5 worm cellular contexts compared by ENCODE assay signal in the genomic region with DNA sequence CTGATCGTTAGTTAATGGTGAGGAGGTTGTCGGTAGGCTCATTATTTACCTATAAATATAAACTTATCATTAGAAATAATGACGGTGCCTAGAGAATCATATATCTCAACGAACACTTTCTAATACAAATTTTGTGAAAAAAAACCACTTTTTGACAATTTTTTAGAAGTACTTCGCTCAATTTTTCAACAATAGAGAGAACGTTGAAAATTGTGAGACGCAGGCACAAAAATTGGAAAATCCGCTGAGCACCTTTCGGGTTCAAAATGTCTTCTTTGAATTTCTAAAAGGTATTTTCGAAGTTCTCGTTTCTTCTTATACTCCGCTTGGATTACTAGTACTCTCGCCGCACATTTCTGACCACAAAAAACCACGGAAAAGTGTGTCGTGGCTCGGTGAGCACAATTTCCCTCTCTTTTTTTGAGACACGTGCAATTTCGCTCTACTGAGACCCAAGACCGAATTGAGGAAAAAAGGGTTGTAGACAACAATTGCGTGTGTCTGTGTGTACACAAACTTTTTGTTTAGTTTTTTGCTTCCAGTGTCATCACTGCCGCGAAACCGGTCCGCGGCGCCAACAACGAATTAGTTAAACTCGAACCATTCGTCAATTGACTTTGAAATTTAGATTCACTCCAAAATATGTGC.
TF ChIP-seq lines count a peak whose summit lies in the region.

A gene (minus strand): TSS at position 51 of the 648 bp plus-strand sequence.

TF ChIP-seq in whole organism, L1 larva, 84 proteins besides CTCF, POLR2A, EP300 and RAD21 (continued from another document and continues in another):
- TF ChIP-seq swsn-7 (tag; optimal IDR thresholded peaks at IDR 0.05; lab: Kevin White, UChicago) (peak; percentile 10), hpl-2 (GFP tag; optimal IDR thresholded peaks at IDR 0.05; lab: Kevin White, UChicago) (no peak), fos-1 (tag; optimal IDR thresholded peaks at IDR 0.05; lab: Kevin White, UChicago) (no peak), aly-2 (tag; optimal IDR thresholded peaks at IDR 0.05; lab: Kevin White, UChicago) (no peak), mep-1 (tag; optimal IDR thresholded peaks at IDR 0.05; lab: Kevin White, UChicago) (peak; percentile 0), ztf-11 (tag; optimal IDR thresholded peaks at IDR 0.05; lab: Kevin White, UChicago) (no peak), nhr-20 (tag; optimal IDR thresholded peaks at IDR 0.05; lab: Kevin White, UChicago) (peak; percentile 18), elt-3 (tag; optimal IDR thresholded peaks at IDR 0.05; lab: Kevin White, UChicago) (no peak), ztf-4 (tag; optimal IDR thresholded peaks at IDR 0.05; lab: Kevin White, UChicago) (no peak), lin-39 (tag; optimal IDR thresholded peaks at IDR 0.05; lab: Kevin White, UChicago) (no peak), nhr-77 (tag; optimal IDR thresholded peaks at IDR 0.05; lab: Kevin White, UChicago) (peak; percentile 77), snpc-4 (tag; optimal IDR thresholded peaks at IDR 0.05; lab: Kevin White, UChicago) (no peak), nhr-90 (tag; optimal IDR thresholded peaks at IDR 0.05; lab: Kevin White, UChicago; ENCODE audit: poor library complexity) (no peak), nhr-28 (tag; optimal IDR thresholded peaks at IDR 0.05; lab: Kevin White, UChicago) (no peak), lin-35 (GFP tag; optimal IDR thresholded peaks at IDR 0.05; lab: Kevin White, UChicago) (peak; percentile 18 to 46), egl-13 (tag; optimal IDR thresholded peaks at IDR 0.05; lab: Kevin White, UChicago) (no peak), C16A3.4 (tag; optimal IDR thresholded peaks at IDR 0.05; lab: Kevin White, UChicago) (no peak), efl-1 (optimal IDR thresholded peaks at IDR 0.05; lab: Kevin White, UChicago) (peak; percentile 40 to 47), efl-1 (GFP tag; optimal IDR thresholded peaks at IDR 0.05 in 1 of 2; lab: Kevin White, UChicago) (peak; percentile 26 to 93), ceh-82 (tag; optimal IDR thresholded peaks at IDR 0.05; lab: Kevin White, UChicago) (peak in 1 of 3 experiments; percentile 54), hlh-17 (GFP tag; optimal IDR thresholded peaks at IDR 0.05; lab: Kevin White, UChicago; ENCODE audit: borderline replicate concordance) (no peak), lsy-2 (tag; optimal IDR thresholded peaks at IDR 0.05; lab: Kevin White, UChicago) (peak in 1 of 2 experiments; percentile 64), nhr-237 (tag; optimal IDR thresholded peaks at IDR 0.05; lab: Kevin White, UChicago) (no peak), sox-4 (tag; optimal IDR thresholded peaks at IDR 0.05; lab: Kevin White, UChicago) (no peak), ets-5 (GFP tag; IDR thresholded peaks at IDR 0.05; lab: Robert Waterston, UW) (no peak)

TF ChIP-seq in whole organism, L2 larva, 48 proteins besides CTCF, POLR2A, EP300 and RAD21 (continued from another document and continues in another):
- TF ChIP-seq zag-1 (tag; optimal IDR thresholded peaks at IDR 0.05; lab: Kevin White, UChicago) (no peak), ceh-16 (tag; optimal IDR thresholded peaks at IDR 0.05; lab: Kevin White, UChicago) (no peak), crh-2 (tag; optimal IDR thresholded peaks at IDR 0.05; lab: Kevin White, UChicago) (peak; percentile 52), nhr-129 (tag; optimal IDR thresholded peaks at IDR 0.05; lab: Kevin White, UChicago) (peak; percentile 74), lin-11 (tag; optimal IDR thresholded peaks at IDR 0.05; lab: Kevin White, UChicago) (no peak), sma-3 (GFP tag; optimal IDR thresholded peaks at IDR 0.05; lab: Kevin White, UChicago) (no peak), mab-5 (tag; optimal IDR thresholded peaks at IDR 0.05; lab: Kevin White, UChicago) (no peak), peb-1 (tag; optimal IDR thresholded peaks at IDR 0.05; lab: Kevin White, UChicago) (no peak), nhr-21 (tag; optimal IDR thresholded peaks at IDR 0.05; lab: Kevin White, UChicago) (no peak), nhr-25 (tag; optimal IDR thresholded peaks at IDR 0.05; lab: Kevin White, UChicago) (no peak), dmd-4 (tag; optimal IDR thresholded peaks at IDR 0.05; lab: Kevin White, UChicago) (no peak), gmeb-1 (tag; optimal IDR thresholded peaks at IDR 0.05; lab: Kevin White, UChicago) (peak; percentile 34), sma-9 (GFP tag; optimal IDR thresholded peaks at IDR 0.05; lab: Kevin White, UChicago) (peak; percentile 4), sma-9 (tag; optimal IDR thresholded peaks at IDR 0.05; lab: Kevin White, UChicago) (no peak), unc-39 (tag; optimal IDR thresholded peaks at IDR 0.05; lab: Kevin White, UChicago) (no peak), skn-1 (tag; optimal IDR thresholded peaks at IDR 0.05; lab: Kevin White, UChicago) (no peak), snpc-4 (tag; optimal IDR thresholded peaks at IDR 0.05; lab: Kevin White, UChicago) (no peak), unc-55 (GFP tag; optimal IDR thresholded peaks at IDR 0.05; lab: Kevin White, UChicago) (peak; percentile 47), elt-1 (tag; optimal IDR thresholded peaks at IDR 0.05; lab: Kevin White, UChicago) (no peak), nhr-11 (tag; optimal IDR thresholded peaks at IDR 0.05; lab: Kevin White, UChicago) (no peak), ZK546.5 (tag; optimal IDR thresholded peaks at IDR 0.05; lab: Kevin White, UChicago) (no peak), mdl-1 (tag; optimal IDR thresholded peaks at IDR 0.05; lab: Kevin White, UChicago) (peak in 1 of 2 experiments; percentile 28), elt-3 (tag; optimal IDR thresholded peaks at IDR 0.05; lab: Kevin White, UChicago) (no peak), lin-13 (GFP tag; optimal IDR thresholded peaks at IDR 0.05; lab: Kevin White, UChicago) (peak; percentile 41), nhr-12 (tag; optimal IDR thresholded peaks at IDR 0.05; lab: Kevin White, UChicago) (no peak), nhr-6 (tag; optimal IDR thresholded peaks at IDR 0.05; lab: Kevin White, UChicago) (no peak), ztf-11 (tag; optimal IDR thresholded peaks at IDR 0.05; lab: Kevin White, UChicago) (no peak)

TF ChIP-seq in whole organism, L3 larva, 47 proteins besides CTCF, POLR2A, EP300 and RAD21 (continued from another document):
- TF ChIP-seq nfya-1 (tag; optimal IDR thresholded peaks at IDR 0.05; lab: Kevin White, UChicago; ENCODE audit: insufficient read depth) (peak; percentile 54), egl-5 (tag; optimal IDR thresholded peaks at IDR 0.05; lab: Kevin White, UChicago) (peak; percentile 41), lin-15B (tag; optimal IDR thresholded peaks at IDR 0.05; lab: Kevin White, UChicago) (peak; percentile 59), nhr-23 (tag; optimal IDR thresholded peaks at IDR 0.05; lab: Kevin White, UChicago) (no peak)

TF ChIP-seq in whole organism, L4 larva, 104 proteins besides CTCF, POLR2A, EP300 and RAD21 (continued from another document and continues in another):
- TF ChIP-seq pha-4 (GFP tag; IDR thresholded peaks at IDR 0.05; lab: Robert Waterston, UW) (peak; percentile 64; the same call in 1 of the 2 replicates), pha-4 (tag; optimal IDR thresholded peaks at IDR 0.05; lab: Kevin White, UChicago) (peak; percentile 92), daf-12 (tag; optimal IDR thresholded peaks at IDR 0.05; lab: Kevin White, UChicago) (no peak), hmg-1.1 (GFP tag; IDR thresholded peaks at IDR 0.05; lab: Robert Waterston, UW) (peak; percentile 47; the same call in 1 of the 2 replicates), nhr-76 (tag; optimal IDR thresholded peaks at IDR 0.05; lab: Kevin White, UChicago) (no peak), lin-15B (tag; optimal IDR thresholded peaks at IDR 0.05; lab: Kevin White, UChicago) (no peak), cey-2 (tag; optimal IDR thresholded peaks at IDR 0.05; lab: Kevin White, UChicago; ENCODE audit: borderline replicate concordance, insufficient read depth) (no peak), nhr-102 (tag; optimal IDR thresholded peaks at IDR 0.05; lab: Kevin White, UChicago) (no peak), ceh-32 (tag; optimal IDR thresholded peaks at IDR 0.05; lab: Kevin White, UChicago; ENCODE audit: poor library complexity) (no peak), nhr-28 (tag; optimal IDR thresholded peaks at IDR 0.05; lab: Kevin White, UChicago) (peak; percentile 94), mxl-3 (GFP tag; optimal IDR thresholded peaks at IDR 0.05; lab: Kevin White, UChicago) (peak; percentile 55), attf-4 (tag; optimal IDR thresholded peaks at IDR 0.05; lab: Kevin White, UChicago) (no peak), pqm-1 (tag; optimal IDR thresholded peaks at IDR 0.05; lab: Kevin White, UChicago) (peak; percentile 49), zip-11 (GFP tag; IDR thresholded peaks at IDR 0.05; lab: Robert Waterston, UW) (no peak), saeg-2 (GFP tag; IDR thresholded peaks at IDR 0.05; lab: Robert Waterston, UW) (no peak), nhr-25 (tag; optimal IDR thresholded peaks at IDR 0.05; lab: Kevin White, UChicago; ENCODE audit: borderline replicate concordance, insufficient read depth) (no peak), unc-130 (GFP tag; optimal IDR thresholded peaks at IDR 0.05; lab: Kevin White, UChicago) (no peak), nhr-6 (tag; optimal IDR thresholded peaks at IDR 0.05; lab: Kevin White, UChicago) (peak; percentile 22), T20F7.1 (GFP tag; optimal IDR thresholded peaks at IDR 0.05; lab: Kevin White, UChicago) (no peak), nhr-41 (GFP tag; IDR thresholded peaks at IDR 0.05; lab: Robert Waterston, UW) (no peak), lin-38 (GFP tag; IDR thresholded peaks at IDR 0.05; lab: Robert Waterston, UW) (peak; percentile 72), mep-1 (tag; optimal IDR thresholded peaks at IDR 0.05; lab: Kevin White, UChicago) (peak; percentile 53), rbr-2 (tag; optimal IDR thresholded peaks at IDR 0.05; lab: Kevin White, UChicago) (peak; percentile 12), lin-13 (GFP tag; optimal IDR thresholded peaks at IDR 0.05; lab: Kevin White, UChicago) (peak; percentile 53), dmd-8 (GFP tag; IDR thresholded peaks at IDR 0.05; lab: Robert Waterston, UW) (no peak), ceh-20 (GFP tag; IDR thresholded peaks at IDR 0.05; lab: Robert Waterston, UW) (no peak), daf-16 (GFP tag; optimal IDR thresholded peaks at IDR 0.05; lab: Kevin White, UChicago) (no peak), daf-16 (tag; optimal IDR thresholded peaks at IDR 0.05; lab: Kevin White, UChicago) (peak; percentile 67), mes-2 (tag; optimal IDR thresholded peaks at IDR 0.05; lab: Kevin White, UChicago; ENCODE audit: poor library complexity, severe bottlenecking) (peak; percentile 57), nhr-48 (tag; optimal IDR thresholded peaks at IDR 0.05; lab: Kevin White, UChicago) (no peak), dpl-1 (GFP tag; optimal IDR thresholded peaks at IDR 0.05; lab: Kevin White, UChicago) (peak; percentile 29), mdl-1 (tag; optimal IDR thresholded peaks at IDR 0.05; lab: Kevin White, UChicago) (peak in 1 of 2 experiments; percentile 80), T26A8.4 (GFP tag; IDR thresholded peaks at IDR 0.05; lab: Robert Waterston, UW) (peak; percentile 35), dmd-6 (GFP tag; IDR thresholded peaks at IDR 0.05; lab: Robert Waterston, UW) (peak; percentile 44; the same call in 1 of the 2 replicates), zag-1 (tag; optimal IDR thresholded peaks at IDR 0.05; lab: Kevin White, UChicago) (no peak), nhr-77 (tag; optimal IDR thresholded peaks at IDR 0.05; lab: Kevin White, UChicago) (peak; percentile 29), hlh-11 (tag; optimal IDR thresholded peaks at IDR 0.05; lab: Kevin White, UChicago) (peak; percentile 80)

TF ChIP-seq in whole organism, young adult, 124 proteins besides CTCF, POLR2A, EP300 and RAD21 (continued from another document):
- TF ChIP-seq dox-1 (GFP tag; IDR thresholded peaks at IDR 0.05; lab: Robert Waterston, UW) (peak; percentile 32; the same call in 1 of the 2 replicates), Y53G8AR.9 (GFP tag; conservative IDR thresholded peaks at IDR 0.05; lab: Robert Waterston, UW) (no peak), ccch-3 (GFP tag; optimal IDR thresholded peaks at IDR 0.05; lab: Kevin White, UChicago) (no peak), die-1 (tag; optimal IDR thresholded peaks at IDR 0.05; lab: Kevin White, UChicago) (no peak), xnd-1 (tag; optimal IDR thresholded peaks at IDR 0.05; lab: Kevin White, UChicago) (no peak), ceh-79 (tag; optimal IDR thresholded peaks at IDR 0.05; lab: Kevin White, UChicago) (no peak), rec-8 (tag; optimal IDR thresholded peaks at IDR 0.05; lab: Kevin White, UChicago) (no peak), Y79H2A.3 (GFP tag; conservative IDR thresholded peaks at IDR 0.05; lab: Robert Waterston, UW) (no peak), pha-4 (tag; optimal IDR thresholded peaks at IDR 0.05; lab: Kevin White, UChicago) (peak; percentile 91), K12H6.12 (tag; optimal IDR thresholded peaks at IDR 0.05; lab: Kevin White, UChicago) (peak; percentile 10), chd-7 (tag; optimal IDR thresholded peaks at IDR 0.05; lab: Kevin White, UChicago) (no peak), tbp1 (GFP tag; optimal IDR thresholded peaks at IDR 0.05; lab: Kevin White, UChicago) (no peak), gei-17 (GFP tag; optimal IDR thresholded peaks at IDR 0.05; lab: Kevin White, UChicago) (no peak), mcd-1 (GFP tag; IDR thresholded peaks at IDR 0.05; lab: Robert Waterston, UW) (peak; percentile 58), attf-5 (GFP tag; optimal IDR thresholded peaks at IDR 0.05; lab: Kevin White, UChicago) (peak; percentile 65), hlh-12 (tag; optimal IDR thresholded peaks at IDR 0.05; lab: Kevin White, UChicago) (no peak), bed-2 (GFP tag; IDR thresholded peaks at IDR 0.05; lab: Robert Waterston, UW) (no peak)
TF ChIP-seq in whole organism, young adult: peak in this region for 11.
